Fruit fly (Drosophila melanogaster) whole organism, prepupa: ENCODE measurements around the gene cass.

Experiments used
- CG7368 ChIP-seq: fragments of 200-800 bp; sonication (Bioruptor generic); optimal IDR thresholded peaks from 3 replicates; lab custom pipeline; 2016; ENCODE audit warnings: missing biosample characterization, missing genetic modification characterization
- Hr4 ChIP-seq: fragments of 200-800 bp; sonication (Bioruptor generic); optimal IDR thresholded peaks from 3 replicates; lab custom pipeline; 2016; ENCODE audit warnings: missing biosample characterization, missing genetic modification characterization

dm6 chr2L:17472582-17473524 lies 4.8 kb downstream of the cass start, which contains the start of gene BicD:
- TF ChIP-seq Hr4 (GFP tag; lab: Kevin White, UChicago) (no peak), CG7368 (GFP tag; lab: Kevin White, UChicago) (no peak)
